Fruit fly (Drosophila melanogaster) whole organism, embryonic: ENCODE results near the gene CG6481.
A peak's percentile ranks its signal among the peaks of the same experiment; 100 is the strongest.

Experiments used
- Ada2b ChIP-seq: fragments of 200-800 bp; sonication (Bioruptor generic); IDR thresholded peaks from 2 replicates; pipeline ENCODE4 v1.3.6; 2022; ENCODE audit warnings: missing biosample characterization, missing genetic modification characterization
- Bdp1 ChIP-seq: fragments of 200-800 bp; sonication (Bioruptor generic); optimal IDR thresholded peaks from 3 replicates; lab custom pipeline; 2016; ENCODE audit warnings: missing biosample characterization, missing genetic modification characterization
- CG10274 ChIP-seq: fragments of 200-800 bp; sonication (Bioruptor generic); optimal IDR thresholded peaks from 3 replicates; lab custom pipeline; 2017; ENCODE audit warnings: missing biosample characterization, mild to moderate bottlenecking, missing genetic modification characterization
- CG11085 ChIP-seq: fragments of 200-800 bp; sonication (Bioruptor generic); IDR thresholded peaks from 2 replicates; pipeline ENCODE4 v1.3.6; 2022; ENCODE audit warnings: missing biosample characterization, missing genetic modification characterization
- CG11504 ChIP-seq: fragments of 200-800 bp; sonication (Bioruptor generic); optimal IDR thresholded peaks from 3 replicates; lab custom pipeline; 2019; ENCODE audit warnings: missing biosample characterization, mild to moderate bottlenecking, missing genetic modification characterization, moderate library complexity
- CG11696 ChIP-seq: fragments of 200-800 bp; sonication (Bioruptor generic); IDR thresholded peaks from 2 replicates; pipeline ENCODE4 v1.3.6; 2022; ENCODE audit warnings: missing biosample characterization, missing genetic modification characterization
- CG1233 ChIP-seq: fragments of 200-800 bp; sonication (Bioruptor generic); optimal IDR thresholded peaks from 4 replicates; lab custom pipeline; 2018; ENCODE audit warnings: missing biosample characterization, mild to moderate bottlenecking, missing genetic modification characterization
- CG12769 ChIP-seq: fragments of 200-800 bp; sonication (Bioruptor generic); optimal IDR thresholded peaks from 2 replicates; lab custom pipeline; 2019; ENCODE audit warnings: missing biosample characterization, mild to moderate bottlenecking, missing genetic modification characterization, moderate library complexity
- CG14050 ChIP-seq: fragments of 200-800 bp; sonication (Bioruptor generic); IDR thresholded peaks from 3 replicates; pipeline ENCODE4 v1.3.6; 2022; ENCODE audit warnings: missing biosample characterization, missing genetic modification characterization
- CG15479 ChIP-seq: fragments of 200-800 bp; sonication (Bioruptor generic); optimal IDR thresholded peaks from 3 replicates; lab custom pipeline; 2019; ENCODE audit warnings: missing biosample characterization, mild to moderate bottlenecking, missing genetic modification characterization, moderate library complexity
- CG1647 ChIP-seq: fragments of 200-800 bp; sonication (Bioruptor generic); optimal IDR thresholded peaks from 3 replicates; lab custom pipeline; 2016; ENCODE audit warnings: missing biosample characterization, missing genetic modification characterization
- CG17328 ChIP-seq: fragments of 200-800 bp; sonication (Bioruptor generic); IDR thresholded peaks from 2 replicates; pipeline ENCODE4 v1.3.6; 2022; ENCODE audit warnings: missing biosample characterization, missing genetic modification characterization
- CG17361 ChIP-seq: fragments of 200-800 bp; sonication (Bioruptor generic); IDR thresholded peaks from 3 replicates; pipeline ENCODE4 v1.3.6; 2022; ENCODE audit warnings: missing biosample characterization, missing genetic modification characterization
- CG18011 ChIP-seq: fragments of 200-800 bp; sonication (Bioruptor generic); optimal IDR thresholded peaks from 2 replicates; lab custom pipeline; 2017; ENCODE audit warnings: missing biosample characterization, missing genetic modification characterization, mild to moderate bottlenecking, moderate library complexity, missing genotype
- CG4328 ChIP-seq: fragments of 200-800 bp; sonication (Bioruptor generic); optimal IDR thresholded peaks from 3 replicates; lab custom pipeline; 2017; ENCODE audit warnings: missing biosample characterization, missing genetic modification reagents, missing genetic modification characterization
- CG5180 ChIP-seq: fragments of 200-800 bp; sonication (Bioruptor generic); optimal IDR thresholded peaks from 3 replicates; lab custom pipeline; 2017; ENCODE audit warnings: missing biosample characterization, missing genetic modification characterization, mild to moderate bottlenecking, moderate library complexity, missing genetic modification reagents
- CG5953 ChIP-seq: fragments of 200-800 bp; sonication (Bioruptor generic); IDR thresholded peaks from 2 replicates; pipeline ENCODE4 v1.3.6; 2022; ENCODE audit warnings: missing biosample characterization, missing genetic modification characterization
- CG6689 ChIP-seq: fragments of 200-800 bp; sonication (Bioruptor generic); IDR thresholded peaks from 2 replicates; pipeline ENCODE4 v1.3.6; 2022; ENCODE audit warnings: missing biosample characterization, missing genetic modification characterization
- CG7556 ChIP-seq: fragments of 200-800 bp; sonication (Bioruptor generic); optimal IDR thresholded peaks from 2 replicates; lab custom pipeline; 2017; ENCODE audit warnings: missing biosample characterization, mild to moderate bottlenecking, missing genetic modification characterization
- CG7839 ChIP-seq: fragments of 200-800 bp; sonication (Bioruptor generic); optimal IDR thresholded peaks from 3 replicates; lab custom pipeline; 2018; ENCODE audit warnings: missing biosample characterization, mild to moderate bottlenecking, missing genetic modification characterization, moderate library complexity
- CG8359 ChIP-seq: fragments of 200-800 bp; sonication (Bioruptor generic); optimal IDR thresholded peaks from 2 replicates; lab custom pipeline; 2017; ENCODE audit warnings: missing biosample characterization, mild to moderate bottlenecking, missing genetic modification characterization, borderline replicate concordance
- CG9932 ChIP-seq: fragments of 200-800 bp; sonication (Bioruptor generic); IDR thresholded peaks from 2 replicates; pipeline ENCODE4 v1.3.6; 2022; ENCODE audit warnings: missing biosample characterization, missing genetic modification characterization
- Camta ChIP-seq: fragments of 200-800 bp; sonication (Bioruptor generic); optimal IDR thresholded peaks from 2 replicates; lab custom pipeline; 2016; ENCODE audit warnings: missing biosample characterization, missing genetic modification characterization
- D19B ChIP-seq: fragments of 200-800 bp; sonication (Bioruptor generic); optimal IDR thresholded peaks from 2 replicates; lab custom pipeline; 2017; ENCODE audit warnings: missing biosample characterization, mild to moderate bottlenecking, missing genetic modification characterization
- Dip3 ChIP-seq: fragments of 200-800 bp; sonication (Bioruptor generic); optimal IDR thresholded peaks from 3 replicates; lab custom pipeline; 2016; ENCODE audit warnings: missing biosample characterization, missing genetic modification characterization
- Dll ChIP-seq: fragments of 200-800 bp; sonication (Bioruptor generic); IDR thresholded peaks from 4 replicates; pipeline ENCODE4 v1.3.6; 2022; ENCODE audit warnings: missing biosample characterization, missing genetic modification characterization; ENCODE audit not compliant: partially characterized antibody
- Fer1 ChIP-seq: fragments of 200-800 bp; sonication (Bioruptor generic); optimal IDR thresholded peaks from 2 replicates; lab custom pipeline; 2017; ENCODE audit warnings: missing biosample characterization, mild to moderate bottlenecking, missing genetic modification characterization
- Hr3 ChIP-seq: fragments of 200-800 bp; sonication (Bioruptor generic); optimal IDR thresholded peaks from 3 replicates; lab custom pipeline; 2016; ENCODE audit warnings: missing biosample characterization, missing genetic modification characterization
- Mes4 ChIP-seq: fragments of 200-800 bp; sonication (Bioruptor generic); optimal IDR thresholded peaks from 2 replicates; lab custom pipeline; 2016; ENCODE audit warnings: missing biosample characterization, missing genetic modification characterization
- Myb ChIP-seq: fragments of 200-800 bp; sonication (Bioruptor generic); optimal IDR thresholded peaks from 2 replicates; lab custom pipeline; 2016; ENCODE audit warnings: missing biosample characterization, missing genetic modification characterization
- Sox102F ChIP-seq: fragments of 200-800 bp; sonication (Bioruptor generic); optimal IDR thresholded peaks from 2 replicates; lab custom pipeline; 2018; ENCODE audit warnings: missing biosample characterization, mild to moderate bottlenecking, missing genetic modification characterization, moderate library complexity
- Ssrp ChIP-seq: fragments of 200-800 bp; sonication (Bioruptor generic); optimal IDR thresholded peaks from 2 replicates; lab custom pipeline; 2018; ENCODE audit warnings: missing biosample characterization, mild to moderate bottlenecking, missing genetic modification characterization, moderate library complexity
- Trl ChIP-seq, 3 experiments: fragments of >200 bp in 2 of 3; fragments of 200-800 bp in 1 of 3; sonication (Bioruptor generic) in 1 of 3; optimal IDR thresholded peaks; 2 replicates in 1 of 3; 3 replicates in 2 of 3; lab custom pipeline; 2016 to 2017; ENCODE audit warnings: missing biosample characterization in 1 of 3, missing genetic modification characterization in 1 of 3
- ab ChIP-seq: fragments of 200-800 bp; sonication (Bioruptor generic); optimal IDR thresholded peaks from 2 replicates; lab custom pipeline; 2016; ENCODE audit warnings: missing biosample characterization, missing genetic modification characterization
- crc ChIP-seq: fragments of 200-800 bp; sonication (Bioruptor generic); optimal IDR thresholded peaks from 2 replicates; lab custom pipeline; 2016; ENCODE audit warnings: missing biosample characterization, missing genetic modification characterization
- cwo ChIP-seq: fragments of 200-800 bp; sonication (Bioruptor generic); optimal IDR thresholded peaks from 3 replicates; lab custom pipeline; 2017; ENCODE audit warnings: missing biosample characterization, missing genetic modification characterization, mild to moderate bottlenecking, moderate library complexity, missing genetic modification reagents
- dm ChIP-seq: fragments of 200-800 bp; sonication (Bioruptor generic); optimal IDR thresholded peaks from 3 replicates; lab custom pipeline; 2016; ENCODE audit warnings: missing biosample characterization, missing genetic modification characterization
- ind ChIP-seq: fragments of 200-800 bp; sonication (Bioruptor generic); optimal IDR thresholded peaks from 3 replicates; lab custom pipeline; 2016; ENCODE audit warnings: missing biosample characterization, missing genetic modification characterization
- jigr1 ChIP-seq: fragments of 200-800 bp; sonication (Bioruptor generic); IDR thresholded peaks from 3 replicates; pipeline ENCODE4 v1.3.6; 2022; ENCODE audit warnings: missing biosample characterization, missing genetic modification characterization
- lola ChIP-seq, 3 experiments: fragments of >200 bp in 2 of 3; fragments of 200-800 bp in 1 of 3; sonication (Bioruptor generic) in 1 of 3; optimal IDR thresholded peaks; 2 replicates each; lab custom pipeline; 2017 to 2019; ENCODE audit warnings: missing biosample characterization in 3 of 3, missing genetic modification characterization in 3 of 3, mild to moderate bottlenecking in 1 of 3, moderate library complexity in 1 of 3
- lov ChIP-seq, 2 experiments: fragments of 200-800 bp in 1 of 2; fragments of >200 bp in 1 of 2; sonication (Bioruptor generic) in 1 of 2; IDR thresholded peaks in 1 of 2; optimal IDR thresholded peaks in 1 of 2; 2 replicates in 1 of 2; 3 replicates in 1 of 2; pipeline versions ENCODE4 v1.3.6 to Lab custom; 2017 to 2022; ENCODE audit warnings: missing biosample characterization in 1 of 2, missing genetic modification characterization in 1 of 2
- odd ChIP-seq: fragments of 200-800 bp; sonication (Bioruptor generic); optimal IDR thresholded peaks from 2 replicates; lab custom pipeline; 2017; ENCODE audit warnings: missing biosample characterization, mild to moderate bottlenecking, missing genetic modification characterization
- pfk ChIP-seq: fragments of 200-800 bp; sonication (Bioruptor generic); optimal IDR thresholded peaks from 2 replicates; lab custom pipeline; 2018; ENCODE audit warnings: missing biosample characterization, mild to moderate bottlenecking, missing genetic modification characterization, moderate library complexity
- schlank ChIP-seq: fragments of 200-800 bp; sonication (Bioruptor generic); optimal IDR thresholded peaks from 2 replicates; lab custom pipeline; 2018; ENCODE audit warnings: missing biosample characterization, mild to moderate bottlenecking, missing genetic modification characterization
- seq ChIP-seq: fragments of 200-800 bp; sonication (Bioruptor generic); IDR thresholded peaks from 2 replicates; pipeline ENCODE4 v1.3.6; 2022; ENCODE audit warnings: missing biosample characterization, missing genetic modification characterization
- sim ChIP-seq: fragments of 200-800 bp; sonication (Bioruptor generic); IDR thresholded peaks from 2 replicates; pipeline ENCODE4 v1.3.6; 2022; ENCODE audit warnings: missing biosample characterization, missing genetic modification characterization
- z ChIP-seq: fragments of 200-800 bp; sonication (Bioruptor generic); IDR thresholded peaks from 3 replicates; pipeline ENCODE4 v1.3.6; 2022; ENCODE audit warnings: missing biosample characterization, missing genetic modification characterization

CG6481 gene

DNA sequence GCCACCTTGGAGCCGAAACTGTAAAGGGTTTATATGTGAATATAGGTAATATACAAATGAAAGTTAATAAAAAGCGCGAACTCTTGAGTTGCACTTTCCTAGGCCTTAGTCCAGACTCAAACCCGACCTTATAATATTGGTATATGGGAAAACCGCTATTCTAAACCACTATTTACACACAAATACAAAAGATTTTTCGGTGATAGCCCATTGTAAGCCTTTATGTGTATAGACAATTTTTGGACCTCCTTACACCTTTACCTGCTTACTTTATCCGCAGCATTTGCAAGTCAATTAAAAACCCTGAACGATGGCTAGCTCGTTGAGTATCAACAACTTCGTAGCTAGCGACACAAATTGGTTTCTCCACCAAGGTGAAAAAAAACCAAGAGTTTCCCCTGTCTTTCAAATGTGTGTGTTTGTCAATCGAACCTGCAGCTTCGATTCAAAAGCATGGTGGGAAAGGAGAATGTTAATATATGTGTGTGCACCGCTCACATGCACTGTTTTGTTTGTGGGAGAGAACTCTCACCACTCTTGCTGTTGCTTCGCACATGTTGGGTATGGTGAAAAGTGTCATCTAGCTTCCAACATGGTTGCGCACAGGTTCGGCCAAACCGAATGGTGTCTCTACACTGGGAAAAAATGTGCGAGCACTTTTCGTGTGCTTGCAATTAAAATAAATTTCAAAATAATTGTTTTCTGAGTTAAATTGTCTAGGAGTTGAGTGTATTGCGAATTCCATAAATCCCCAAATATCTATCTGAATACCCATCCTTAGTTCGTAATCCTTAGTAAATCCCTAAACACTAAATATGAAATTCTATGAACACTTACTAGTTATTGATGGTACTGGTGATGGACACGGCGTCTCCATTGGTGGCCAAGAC is 15.4 kb downstream of the CG6481 start (continued):
- TF ChIP-seq CG11696 (GFP tag; lab: Robert Waterston, UW): peak; percentile 73
- peak; percentile 62 for TF ChIP-seq Ssrp (tag; lab: Kevin White, UChicago)
- TF ChIP-seq Ada2b (GFP tag; lab: Robert Waterston, UW): peak; percentile 87
- no peak for TF ChIP-seq jigr1 (GFP tag; lab: Robert Waterston, UW)
- peak; percentile 56 for TF ChIP-seq D19B (GFP tag; lab: Kevin White, UChicago)
- peak; percentile 81 for TF ChIP-seq CG17361 (GFP tag; lab: Robert Waterston, UW)
- TF ChIP-seq ab (GFP tag; lab: Kevin White, UChicago): no peak
- no peak for TF ChIP-seq CG4328 (GFP tag; lab: Kevin White, UChicago)
- peak; percentile 85 for TF ChIP-seq CG6689
- peak; percentile 90 for TF ChIP-seq CG17328 (GFP tag; lab: Robert Waterston, UW)
- peak; percentile 30 for TF ChIP-seq crc (GFP tag; lab: Kevin White, UChicago)
- TF ChIP-seq CG11085: peak; percentile 45; the same call in 1 of the 2 replicates
- no peak for TF ChIP-seq pfk
- peak; percentile 26 for TF ChIP-seq CG10274 (GFP tag; lab: Kevin White, UChicago)
- peak; percentile 49 for TF ChIP-seq Myb (GFP tag; lab: Kevin White, UChicago)
- TF ChIP-seq CG11504: peak; percentile 97
- peak; percentile 45 for TF ChIP-seq dm (GFP tag; lab: Kevin White, UChicago)
- no peak for TF ChIP-seq lov (optimal IDR thresholded peaks at IDR 0.05; lab: Kevin White, UChicago)
- TF ChIP-seq lov (GFP tag; IDR thresholded peaks at IDR 0.05; lab: Robert Waterston, UW): peak; percentile 87
- peak; percentile 80 for TF ChIP-seq CG7839 (tag; lab: Kevin White, UChicago)
- peak; percentile 79 for TF ChIP-seq Sox102F
- TF ChIP-seq Mes4 (GFP tag; lab: Kevin White, UChicago): peak; percentile 71
- TF ChIP-seq cwo (GFP tag; lab: Kevin White, UChicago): peak; percentile 63
- TF ChIP-seq CG5953 (GFP tag; lab: Robert Waterston, UW): peak; percentile 78
- TF ChIP-seq Camta (GFP tag; lab: Kevin White, UChicago): peak; percentile 64
- TF ChIP-seq Bdp1 (GFP tag; lab: Kevin White, UChicago): peak; percentile 26
- TF ChIP-seq Hr3 (GFP tag; lab: Kevin White, UChicago): peak; percentile 53
- TF ChIP-seq seq (GFP tag; lab: Robert Waterston, UW): peak; percentile 81
- no peak for TF ChIP-seq Trl (optimal IDR thresholded peaks at IDR 0.05; lab: Kevin White, UChicago)
- TF ChIP-seq Trl (GFP tag; optimal IDR thresholded peaks at IDR 0.05; lab: Kevin White, UChicago): peak; percentile 86
- peak; percentile 70 for TF ChIP-seq CG14050
- peak; percentile 70 for TF ChIP-seq Dip3 (GFP tag; lab: Kevin White, UChicago)
- peak; percentile 99 for TF ChIP-seq CG5180 (GFP tag; lab: Kevin White, UChicago)
- no peak for TF ChIP-seq CG15479 (GFP tag; lab: Kevin White, UChicago)
- TF ChIP-seq CG8359: peak; percentile 37
- peak; percentile 67 for TF ChIP-seq CG1233 (GFP tag; lab: Kevin White, UChicago)
- TF ChIP-seq odd (GFP tag; lab: Kevin White, UChicago): peak; percentile 31
- TF ChIP-seq sim (GFP tag; lab: Robert Waterston, UW): peak; percentile 55
- TF ChIP-seq CG12769 (tag; lab: Kevin White, UChicago): peak; percentile 61
- TF ChIP-seq CG1647 (GFP tag; lab: Kevin White, UChicago): peak; percentile 63
- peak; percentile 68 for TF ChIP-seq CG18011 (GFP tag; lab: Kevin White, UChicago)
- no peak for TF ChIP-seq schlank (tag; lab: Kevin White, UChicago)
- TF ChIP-seq ind (GFP tag; lab: Kevin White, UChicago): peak; percentile 84
- TF ChIP-seq Dll (GFP tag; lab: Robert Waterston, UW): no peak
- peak; percentile 68 for TF ChIP-seq CG9932 (GFP tag; lab: Robert Waterston, UW)
- TF ChIP-seq z (GFP tag; lab: Robert Waterston, UW): no peak
- peak in 1 of 3 experiments; percentile 48 for TF ChIP-seq lola (GFP tag; optimal IDR thresholded peaks at IDR 0.05; lab: Kevin White, UChicago)
- TF ChIP-seq Fer1 (GFP tag; lab: Kevin White, UChicago): peak; percentile 72
- peak; percentile 77 for TF ChIP-seq CG7556 (GFP tag; lab: Kevin White, UChicago)
